Fruit fly (Drosophila melanogaster): Measurements from ENCODE around the gene CG45071.

The CG45071 gene

DNA sequence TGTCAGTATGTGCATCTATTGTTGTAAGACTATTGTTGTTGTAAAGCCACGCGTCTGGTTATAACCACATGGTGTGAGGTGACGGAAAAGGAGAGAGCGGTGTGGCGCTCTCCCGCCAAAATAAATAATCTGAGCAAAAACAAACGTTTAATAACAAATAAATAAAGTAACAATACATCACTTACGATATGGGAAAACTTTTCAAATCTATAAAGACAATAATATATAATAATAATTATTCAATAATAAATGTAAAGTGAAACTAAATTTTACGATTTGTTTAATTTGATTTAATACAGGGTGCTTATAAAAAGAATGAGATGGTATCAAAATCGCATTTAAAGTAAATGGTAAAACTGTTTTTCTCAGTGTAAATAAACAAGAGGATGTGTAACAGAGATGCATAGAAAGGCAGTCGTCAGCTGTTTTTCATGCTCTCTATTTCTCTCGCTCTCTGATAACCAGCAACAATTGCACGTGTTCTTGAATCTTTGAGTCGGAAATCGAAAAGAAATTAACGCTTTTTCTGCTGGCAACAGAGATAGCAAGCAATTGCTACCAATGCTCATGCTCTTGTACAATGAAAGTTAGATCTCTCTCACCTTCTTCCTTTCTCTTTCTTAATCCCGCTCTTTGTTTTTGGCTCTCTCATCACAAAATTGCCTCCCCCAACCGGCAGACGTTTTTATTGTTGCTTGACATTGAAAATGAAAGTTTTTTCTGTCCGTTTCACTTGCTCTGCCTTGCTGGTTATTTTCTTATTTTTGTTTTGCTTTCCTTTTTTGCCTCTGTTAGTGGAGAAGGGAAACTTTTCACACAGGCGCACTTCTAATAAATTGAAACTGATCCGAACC is 6.8 kb upstream of the CG45071 start (continued):
- peak in 1 of 2 experiments; percentile 90 for TF ChIP-seq Hr51 (GFP tag; optimal IDR thresholded peaks at IDR 0.05)
- TF ChIP-seq ATbp (GFP tag; optimal IDR thresholded peaks at IDR 0.05): peak; percentile 95
- peak; percentile 51; the same call in 1 of the 2 replicates for TF ChIP-seq E2f2 (GFP tag; IDR thresholded peaks at IDR 0.05)
- TF ChIP-seq HmgZ (tag; optimal IDR thresholded peaks at IDR 0.05): peak; percentile 22
- no peak for TF ChIP-seq Atf3 (GFP tag; optimal IDR thresholded peaks at IDR 0.05)
- TF ChIP-seq C15 (GFP tag; IDR thresholded peaks at IDR 0.05): peak; percentile 27; the same call in 1 of the 3 replicates
- peak; percentile 91 for TF ChIP-seq zf30C (GFP tag; optimal IDR thresholded peaks at IDR 0.05)
- TF ChIP-seq lab (GFP tag; optimal IDR thresholded peaks at IDR 0.05): peak; percentile 90
- TF ChIP-seq jumu (GFP tag; optimal IDR thresholded peaks at IDR 0.05): peak; percentile 3
- TF ChIP-seq B-H1 (GFP tag; IDR thresholded peaks at IDR 0.05): peak; percentile 71; the same call in 1 of the 3 replicates
- TF ChIP-seq CG10543 (GFP tag; optimal IDR thresholded peaks at IDR 0.05): peak; percentile 82
- TF ChIP-seq CG1529 (GFP tag; optimal IDR thresholded peaks at IDR 0.05): peak; percentile 64
- TF ChIP-seq CG12391 (tag; optimal IDR thresholded peaks at IDR 0.05): peak; percentile 91
- peak; percentile 2 for TF ChIP-seq CG17912 (GFP tag; optimal IDR thresholded peaks at IDR 0.05)
- TF ChIP-seq trh (GFP tag; optimal IDR thresholded peaks at IDR 0.05): peak; percentile 12
- peak; percentile 9 for TF ChIP-seq eyg (GFP tag; optimal IDR thresholded peaks at IDR 0.05)
- no peak for TF ChIP-seq amos (GFP tag; IDR thresholded peaks at IDR 0.05; ENCODE audit: partially characterized antibody)
- TF ChIP-seq slbo (GFP tag; IDR thresholded peaks at IDR 0.05): peak; percentile 71
- TF ChIP-seq CG8359 (GFP tag; optimal IDR thresholded peaks at IDR 0.05; ENCODE audit: borderline replicate concordance): peak; percentile 61
- TF ChIP-seq CG15073 (GFP tag; optimal IDR thresholded peaks at IDR 0.05): no peak
- peak; percentile 87 for TF ChIP-seq CG13894 (tag; optimal IDR thresholded peaks at IDR 0.05)
- peak; percentile 47; the same call in 1 of the 2 replicates for TF ChIP-seq sob (GFP tag; IDR thresholded peaks at IDR 0.05)
- TF ChIP-seq nerfin-2 (GFP tag; IDR thresholded peaks at IDR 0.05; ENCODE audit: partially characterized antibody): no peak
- peak; percentile 76 for TF ChIP-seq CG18476 (GFP tag; optimal IDR thresholded peaks at IDR 0.05)
- no peak for TF ChIP-seq Side (GFP tag; optimal IDR thresholded peaks at IDR 0.05)
- peak; percentile 80 for TF ChIP-seq Oli (tag; optimal IDR thresholded peaks at IDR 0.05)
- no peak for TF ChIP-seq ERR (GFP tag; optimal IDR thresholded peaks at IDR 0.05)
- peak; percentile 85 for TF ChIP-seq nom (GFP tag; optimal IDR thresholded peaks at IDR 0.05)
- peak; percentile 74 for TF ChIP-seq row (GFP tag; IDR thresholded peaks at IDR 0.05)
- peak; percentile 84 for TF ChIP-seq ttk (GFP tag; IDR thresholded peaks at IDR 0.05)
- TF ChIP-seq Ets65A (GFP tag): peak; percentile 52
- TF ChIP-seq odd (GFP tag; optimal IDR thresholded peaks at IDR 0.05): peak; percentile 81
- peak; percentile 86 for TF ChIP-seq CG17328 (GFP tag; IDR thresholded peaks at IDR 0.05)
- TF ChIP-seq CG11093 (GFP tag; IDR thresholded peaks at IDR 0.05): no peak; the same call in 2 of the 3 replicates
- no peak for TF ChIP-seq CG7963 (GFP tag; IDR thresholded peaks at IDR 0.05; ENCODE audit: partially characterized antibody)
- peak; percentile 87 for TF ChIP-seq CG4820 (GFP tag; optimal IDR thresholded peaks at IDR 0.05)
- peak; percentile 47 for TF ChIP-seq Chrac-16 (GFP tag; optimal IDR thresholded peaks at IDR 0.05)
- no peak for TF ChIP-seq pho (GFP tag; optimal IDR thresholded peaks at IDR 0.05)
- peak; percentile 54 for TF ChIP-seq fd3F (GFP tag; optimal IDR thresholded peaks at IDR 0.05)
- peak; percentile 48 for TF ChIP-seq sug (tag; optimal IDR thresholded peaks at IDR 0.05)
- TF ChIP-seq CG15269 (tag; optimal IDR thresholded peaks at IDR 0.05): peak; percentile 82
- TF ChIP-seq grau (tag; optimal IDR thresholded peaks at IDR 0.05): peak; percentile 86
- TF ChIP-seq Stat92E (GFP tag; optimal IDR thresholded peaks at IDR 0.05): peak in 1 of 3 experiments; percentile 45
- peak; percentile 28 for TF ChIP-seq CG3163 (GFP tag; optimal IDR thresholded peaks at IDR 0.05)
- TF ChIP-seq bsh (GFP tag; optimal IDR thresholded peaks at IDR 0.05): peak; percentile 53 to 89
- no peak for TF ChIP-seq Hr39 (optimal IDR thresholded peaks at IDR 0.05)
- TF ChIP-seq emc (GFP tag; optimal IDR thresholded peaks at IDR 0.05): no peak
- TF ChIP-seq stc (GFP tag; IDR thresholded peaks at IDR 0.05): peak; percentile 93

Measured in whole organism, embryonic.